Fruit fly (Drosophila melanogaster): ENCODE measurements around the gene Glys.

Gene Glys

DNA sequence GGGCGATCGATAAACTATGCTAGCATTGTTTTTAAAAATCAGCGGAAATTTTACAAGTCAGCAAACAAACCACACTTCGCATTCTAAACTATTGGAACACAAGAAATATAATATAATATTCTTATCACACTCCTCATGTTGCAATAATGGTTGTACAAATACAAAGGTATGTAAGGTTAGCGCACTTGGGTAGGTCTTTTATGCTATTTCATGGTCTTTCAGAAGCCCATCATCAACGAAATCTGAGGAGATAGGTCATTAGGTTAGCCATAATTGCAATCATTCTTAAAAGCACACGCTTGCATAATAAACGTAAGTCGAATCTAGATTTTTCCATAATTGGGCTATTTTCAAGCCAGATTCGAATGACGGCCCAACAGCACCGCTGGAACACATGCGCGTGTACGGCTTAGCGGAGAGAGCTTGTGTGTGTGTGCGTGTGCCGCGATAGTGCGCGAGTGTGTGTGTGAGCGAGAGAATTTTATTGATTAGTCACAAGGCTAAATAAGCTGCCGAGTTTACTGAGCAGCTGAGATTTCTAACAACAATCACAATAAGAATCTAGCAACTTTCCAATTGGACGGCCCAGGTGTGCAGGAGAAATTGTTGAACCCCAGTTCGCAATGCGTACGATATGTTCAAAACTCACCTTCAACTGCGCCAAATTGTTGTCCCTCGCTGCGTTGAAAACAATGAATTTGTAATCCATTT lies 53.0 kb downstream of the Glys start (continued):
- TF ChIP-seq CG3032 (tag; optimal IDR thresholded peaks at IDR 0.05) (no peak), Hr4 (GFP tag; optimal IDR thresholded peaks at IDR 0.05) (peak; percentile 32), topi (GFP tag; optimal IDR thresholded peaks at IDR 0.05) (no peak), CG6792 (GFP tag; optimal IDR thresholded peaks at IDR 0.05) (no peak), Eip78C (GFP tag) (peak; percentile 84), CG6808 (GFP tag; optimal IDR thresholded peaks at IDR 0.05) (peak; percentile 23), CG4318 (GFP tag; optimal IDR thresholded peaks at IDR 0.05) (no peak), CG8319 (GFP tag; optimal IDR thresholded peaks at IDR 0.05) (no peak), vri (GFP tag; optimal IDR thresholded peaks at IDR 0.05) (peak; percentile 15), Sox102F (GFP tag; optimal IDR thresholded peaks at IDR 0.05) (peak; percentile 1), eg (GFP tag; IDR thresholded peaks at IDR 0.05) (no peak), Hr38 (GFP tag; optimal IDR thresholded peaks at IDR 0.05) (no peak), ss (GFP tag; optimal IDR thresholded peaks at IDR 0.05) (peak in 1 of 2 experiments; percentile 1), Sox14 (GFP tag; optimal IDR thresholded peaks at IDR 0.05) (peak; percentile 19), Ets96B (tag; optimal IDR thresholded peaks at IDR 0.05) (no peak), fkh (GFP tag; optimal IDR thresholded peaks at IDR 0.05) (peak; percentile 39), CG8632 (GFP tag; optimal IDR thresholded peaks at IDR 0.05) (no peak), spab (GFP tag; optimal IDR thresholded peaks at IDR 0.05) (no peak), Sox15 (GFP tag; optimal IDR thresholded peaks at IDR 0.05) (no peak), CG6854 (GFP tag; optimal IDR thresholded peaks at IDR 0.05) (no peak), CG8119 (GFP tag; IDR thresholded peaks at IDR 0.05) (no peak), CG15336 (GFP tag; IDR thresholded peaks at IDR 0.05) (no peak), Blimp-1 (GFP tag; optimal IDR thresholded peaks at IDR 0.05) (no peak), CG1621 (tag; optimal IDR thresholded peaks at IDR 0.05) (no peak), CG3919 (GFP tag; optimal IDR thresholded peaks at IDR 0.05) (no peak), dsx (GFP tag; optimal IDR thresholded peaks at IDR 0.05; ENCODE audit: poor library complexity, severe bottlenecking) (no peak), Lpt (GFP tag; optimal IDR thresholded peaks at IDR 0.05) (no peak), CG6163 (GFP tag; IDR thresholded peaks at IDR 0.05) (no peak), CG11902 (GFP tag; optimal IDR thresholded peaks at IDR 0.05) (no peak), cyc (GFP tag; optimal IDR thresholded peaks at IDR 0.05) (no peak), lz (GFP tag; optimal IDR thresholded peaks at IDR 0.05) (no peak), pdm3 (GFP tag; optimal IDR thresholded peaks at IDR 0.05) (no peak), fd59A (GFP tag; optimal IDR thresholded peaks at IDR 0.05) (no peak)

DNA sequence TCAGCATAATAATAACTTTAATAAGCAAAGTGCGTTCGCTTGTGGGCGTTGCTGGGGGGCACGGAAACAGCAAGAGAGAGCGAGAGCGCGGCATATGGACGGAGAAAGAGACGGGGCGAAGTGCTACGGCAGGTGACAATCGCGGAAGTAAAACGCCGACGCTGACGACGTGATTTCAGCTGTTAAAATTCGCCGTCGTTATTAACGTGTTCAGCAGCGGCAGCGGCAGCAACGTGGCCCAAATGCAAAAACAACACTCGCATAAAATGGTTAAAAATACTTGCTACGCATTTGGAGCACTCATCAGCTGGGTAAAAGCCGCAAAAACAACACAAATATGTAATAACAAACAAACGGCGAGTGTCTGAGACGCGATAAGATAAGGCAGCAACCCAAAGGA lies 54.5 kb downstream of the Glys start:
- TF ChIP-seq Sox14 (GFP tag; optimal IDR thresholded peaks at IDR 0.05) = peak; percentile 28
- peak; percentile 93 for TF ChIP-seq fkh (GFP tag; optimal IDR thresholded peaks at IDR 0.05)
- TF ChIP-seq Eip93F (GFP tag; optimal IDR thresholded peaks at IDR 0.05) = peak; percentile 35
- no peak for TF ChIP-seq ss (GFP tag; optimal IDR thresholded peaks at IDR 0.05)
- no peak for TF ChIP-seq CG4318 (GFP tag; optimal IDR thresholded peaks at IDR 0.05)

DNA sequence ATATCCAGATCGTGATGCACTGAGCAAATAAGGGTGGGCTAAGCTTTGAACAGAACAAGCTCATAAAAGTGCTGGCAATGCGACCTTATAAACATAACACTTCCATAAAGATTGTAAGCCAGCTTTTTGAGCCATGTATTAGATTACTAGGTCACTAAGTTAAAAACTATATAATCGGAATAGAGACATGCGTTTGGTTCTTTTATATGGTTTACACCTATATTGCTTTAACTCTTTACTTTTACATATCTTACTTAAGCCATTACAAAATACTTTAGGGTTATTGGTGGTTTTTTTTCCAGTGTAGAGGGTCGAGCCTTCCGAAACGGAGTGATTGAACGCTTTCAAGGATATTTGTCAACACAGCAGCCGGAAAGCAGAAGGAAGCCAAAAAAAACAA lies 55.0 kb downstream of the Glys start:
- TF ChIP-seq Ets21C (GFP tag; optimal IDR thresholded peaks at IDR 0.05) (peak; percentile 78), Smox (GFP tag; optimal IDR thresholded peaks at IDR 0.05) (peak; percentile 80), CG11902 (GFP tag; optimal IDR thresholded peaks at IDR 0.05) (peak; percentile 79), net (GFP tag; optimal IDR thresholded peaks at IDR 0.05) (peak; percentile 47), CG34406 (GFP tag; optimal IDR thresholded peaks at IDR 0.05) (peak; percentile 77), Sox15 (GFP tag; optimal IDR thresholded peaks at IDR 0.05) (peak; percentile 73), CG10631 (GFP tag; optimal IDR thresholded peaks at IDR 0.05) (peak; percentile 80), CG6163 (GFP tag; IDR thresholded peaks at IDR 0.05) (peak; percentile 57; the same call in 2 of the 3 replicates), Eip78C (GFP tag) (peak; percentile 96), vri (GFP tag; optimal IDR thresholded peaks at IDR 0.05) (peak; percentile 48), CG8319 (GFP tag; optimal IDR thresholded peaks at IDR 0.05) (peak; percentile 52), Hr39 (GFP tag; optimal IDR thresholded peaks at IDR 0.05) (peak; percentile 87), CG8119 (GFP tag; IDR thresholded peaks at IDR 0.05) (peak; percentile 55), achi (GFP tag; optimal IDR thresholded peaks at IDR 0.05) (peak; percentile 82), CG16779 (tag; optimal IDR thresholded peaks at IDR 0.05) (peak; percentile 5), acj6 (GFP tag; optimal IDR thresholded peaks at IDR 0.05) (peak; percentile 82), Eip93F (GFP tag; optimal IDR thresholded peaks at IDR 0.05) (no peak), Hr38 (GFP tag; optimal IDR thresholded peaks at IDR 0.05) (no peak), svp (GFP tag) (peak; percentile 92), CG6808 (GFP tag; optimal IDR thresholded peaks at IDR 0.05) (peak; percentile 89), fd85E (GFP tag; optimal IDR thresholded peaks at IDR 0.05) (peak; percentile 4), fd59A (GFP tag; optimal IDR thresholded peaks at IDR 0.05) (peak; percentile 80), pdm3 (GFP tag; optimal IDR thresholded peaks at IDR 0.05) (peak; percentile 72), Ets96B (tag; optimal IDR thresholded peaks at IDR 0.05) (peak; percentile 85), CG3032 (tag; optimal IDR thresholded peaks at IDR 0.05) (peak; percentile 88), dac (GFP tag; optimal IDR thresholded peaks at IDR 0.05) (no peak), CG3919 (GFP tag; optimal IDR thresholded peaks at IDR 0.05) (peak; percentile 80), CG4318 (GFP tag; optimal IDR thresholded peaks at IDR 0.05) (peak; percentile 35)

All from whole organism, prepupa.